Worm (Caenorhabditis elegans) whole organism, mixed stage, embryonic: ENCODE data around the gene clec-73.

ENCODE experiments used
- blmp-1 ChIP-seq: fragments of 150-350 bp; optimal IDR thresholded peaks from 2 replicates; lab custom pipeline; 2014; ENCODE audit warnings: missing biosample characterization, missing genetic modification characterization
- ces-1 ChIP-seq: fragments of 150-350 bp; optimal IDR thresholded peaks from 2 replicates; lab custom pipeline; 2014; ENCODE audit warnings: missing biosample characterization, missing genetic modification reagents, missing genetic modification characterization
- drap-1 ChIP-seq: fragments of 200-800 bp; sonication (Bioruptor generic); optimal IDR thresholded peaks from 3 replicates; lab custom pipeline; 2018; ENCODE audit warnings: mild to moderate bottlenecking, missing genetic modification characterization, missing compliant biosample characterization
- elt-3 ChIP-seq: fragments of 150-350 bp; optimal IDR thresholded peaks from 2 replicates; lab custom pipeline; 2014; ENCODE audit warnings: missing biosample characterization, missing genetic modification characterization
- lin-13 ChIP-seq: fragments of 150-350 bp; optimal IDR thresholded peaks from 2 replicates; lab custom pipeline; 2014; ENCODE audit warnings: missing biosample characterization, missing genetic modification characterization
- nhr-12 ChIP-seq: fragments of 150-350 bp; optimal IDR thresholded peaks from 2 replicates; lab custom pipeline; 2014; ENCODE audit warnings: missing biosample characterization, missing genetic modification characterization
- nhr-2 ChIP-seq: fragments of 150-350 bp; optimal IDR thresholded peaks from 2 replicates; lab custom pipeline; 2014; ENCODE audit warnings: missing biosample characterization, missing genetic modification characterization
- nhr-237 ChIP-seq: fragments of 150-350 bp; optimal IDR thresholded peaks from 2 replicates; lab custom pipeline; 2014; ENCODE audit warnings: missing biosample characterization, missing genetic modification characterization
- nhr-28 ChIP-seq: fragments of 150-350 bp; optimal IDR thresholded peaks from 2 replicates; lab custom pipeline; 2014; ENCODE audit warnings: missing biosample characterization, missing genetic modification characterization
- pha-4 ChIP-seq: fragments of 150-350 bp; optimal IDR thresholded peaks from 2 replicates; lab custom pipeline; 2018; ENCODE audit warnings: missing biosample characterization, missing genetic modification reagents, missing genetic modification characterization
- unc-62 ChIP-seq: fragments of 150-350 bp; optimal IDR thresholded peaks from 2 replicates; lab custom pipeline; 2014; ENCODE audit warnings: missing biosample characterization, missing genetic modification reagents, missing genetic modification characterization
- ztf-11 ChIP-seq: fragments of 150-350 bp; optimal IDR thresholded peaks from 2 replicates; lab custom pipeline; 2014; ENCODE audit warnings: missing biosample characterization, missing genetic modification characterization

DNA sequence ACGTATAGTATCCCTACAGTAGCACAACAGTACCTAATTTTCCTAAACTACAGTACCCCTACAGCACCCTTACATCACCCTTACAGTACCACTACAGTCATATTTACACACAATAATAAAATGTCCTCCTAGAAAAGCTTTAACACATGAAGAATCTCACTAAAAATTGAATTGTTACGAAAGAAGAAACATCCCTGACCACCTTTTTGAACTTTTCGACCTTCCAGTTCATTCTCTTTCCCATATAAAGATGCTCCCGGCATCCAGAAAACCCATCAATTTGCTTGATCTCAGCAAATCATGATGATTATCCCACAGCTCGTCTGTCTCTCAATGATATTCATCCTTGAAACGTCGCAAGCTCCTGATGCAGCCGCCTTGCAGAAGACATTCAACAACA, 51.4 kb downstream of the clec-73 start, which contains the start of gene F56D6.21:
- TF ChIP-seq nhr-28 (tag; lab: Kevin White, UChicago): no peak
- TF ChIP-seq unc-62 (GFP tag; lab: Kevin White, UChicago): no peak
- no peak for TF ChIP-seq ztf-11 (tag; lab: Kevin White, UChicago)
- TF ChIP-seq nhr-12 (tag; lab: Kevin White, UChicago): no peak
- TF ChIP-seq drap-1 (GFP tag; lab: Kevin White, UChicago): no peak
- no peak for TF ChIP-seq blmp-1 (tag; lab: Kevin White, UChicago)
- TF ChIP-seq elt-3 (tag; lab: Kevin White, UChicago): no peak
- no peak for TF ChIP-seq ces-1
- no peak for TF ChIP-seq pha-4
- no peak for TF ChIP-seq nhr-237 (tag; lab: Kevin White, UChicago)
- no peak for TF ChIP-seq nhr-2 (tag; lab: Kevin White, UChicago)
- no peak for TF ChIP-seq lin-13 (tag; lab: Kevin White, UChicago)
